Worm (Caenorhabditis elegans): ENCODE data around the gene clec-227.

DNA sequence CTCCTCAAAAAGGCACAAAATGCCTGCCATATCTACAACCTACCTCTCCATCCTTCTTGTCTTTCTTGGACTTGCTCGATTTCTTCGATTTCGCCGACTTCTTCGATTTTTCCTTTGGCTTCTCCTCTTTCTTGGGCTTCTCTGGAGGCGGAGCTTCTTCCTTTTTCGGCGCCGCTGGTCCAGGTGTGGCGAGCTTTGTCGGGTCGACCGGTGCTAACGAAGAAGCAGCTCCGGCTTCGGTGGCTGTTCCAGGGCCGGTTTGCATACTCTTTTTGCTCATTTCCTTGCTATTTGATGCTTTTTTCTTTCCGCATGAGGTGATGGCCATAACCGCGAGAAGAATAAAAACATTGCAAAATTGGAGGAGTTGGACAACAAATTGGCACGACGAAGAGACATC, 8.2 kb downstream of the clec-227 start:
- TF ChIP-seq unc-39 (tag; optimal IDR thresholded peaks at IDR 0.05): no peak
- TF ChIP-seq nhr-12 (tag; optimal IDR thresholded peaks at IDR 0.05): no peak
- no peak for TF ChIP-seq ama-1 (optimal IDR thresholded peaks at IDR 0.05)
- TF ChIP-seq nhr-237 (tag; optimal IDR thresholded peaks at IDR 0.05): no peak
- no peak for TF ChIP-seq elt-1 (tag; optimal IDR thresholded peaks at IDR 0.05)
- TF ChIP-seq lin-11 (tag; optimal IDR thresholded peaks at IDR 0.05): no peak

Measured in whole organism, L2 larva.